Worm (Caenorhabditis elegans) whole organism, midembryonic: Measurements from ENCODE around the gene srh-75.

ENCODE experiments used
- T22C8.4 ChIP-seq: fragments of 200-800 bp; sonication (Bioruptor generic); IDR thresholded peaks from 2 replicates; pipeline ENCODE4 v1.3.6; 2022; ENCODE audit warnings: missing genetic modification characterization, missing compliant biosample characterization
- cog-1 ChIP-seq: sonication (generic microtip); optimal IDR thresholded peaks from 2 replicates; lab custom pipeline; 2016; ENCODE audit warnings: missing genetic modification characterization, missing compliant biosample characterization
- flt-1 ChIP-seq: fragments of 200-800 bp; sonication (Bioruptor generic); IDR thresholded peaks from 2 replicates; pipeline ENCODE4 v1.3.6; 2022; ENCODE audit warnings: missing genetic modification characterization, missing compliant biosample characterization
- klf-2 ChIP-seq: fragments of 200-800 bp; sonication (Bioruptor generic); conservative IDR thresholded peaks from 2 replicates; pipeline ENCODE4 v1.3.6; 2022; ENCODE audit warnings: missing genetic modification reagents, missing genetic modification characterization, missing compliant biosample characterization
- med-1 ChIP-seq: sonication (generic microtip); optimal IDR thresholded peaks from 2 replicates; lab custom pipeline; 2017; ENCODE audit warnings: missing genetic modification characterization, mild to moderate bottlenecking, missing compliant biosample characterization, antibody characterized with exemption, missing genetic modification reagents; ENCODE audit not compliant: insufficient read depth
- ref-1 ChIP-seq: fragments of 200-800 bp; sonication (Bioruptor generic); conservative IDR thresholded peaks from 2 replicates; pipeline ENCODE4 v1.3.6; 2022; ENCODE audit warnings: missing genetic modification reagents, missing genetic modification characterization, missing compliant biosample characterization
- tab-1 ChIP-seq: fragments of 200-800 bp; sonication (Bioruptor generic); IDR thresholded peaks from 2 replicates; pipeline ENCODE4 v1.3.6; 2022; ENCODE audit warnings: missing genetic modification characterization, missing compliant biosample characterization
- ztf-23 ChIP-seq: fragments of 200-800 bp; sonication (Bioruptor generic); IDR thresholded peaks from 2 replicates; pipeline ENCODE4 v1.3.6; 2022; ENCODE audit warnings: missing genetic modification reagents, missing genetic modification characterization, missing compliant biosample characterization
- ztf-29 ChIP-seq: fragments of 200-800 bp; sonication (Bioruptor generic); IDR thresholded peaks from 2 replicates; pipeline ENCODE4 v1.3.6; 2022; ENCODE audit warnings: missing genetic modification reagents, missing genetic modification characterization, missing compliant biosample characterization

ce11 chrV:11076403-11076802, 19.5 kb upstream of the srh-75 start:
- no peak for TF ChIP-seq cog-1 (tag; lab: Kevin White, UChicago)
- no peak for TF ChIP-seq ztf-23 (GFP tag; lab: Robert Waterston, UW)
- TF ChIP-seq ztf-29 (GFP tag; lab: Robert Waterston, UW) = no peak
- no peak for TF ChIP-seq med-1
- no peak for TF ChIP-seq flt-1 (GFP tag; lab: Robert Waterston, UW)
- TF ChIP-seq tab-1 (GFP tag; lab: Robert Waterston, UW) = no peak
- no peak for TF ChIP-seq ref-1 (GFP tag; lab: Robert Waterston, UW)
- no peak for TF ChIP-seq klf-2 (GFP tag; lab: Robert Waterston, UW)
- TF ChIP-seq T22C8.4 = no peak
